Worm (Caenorhabditis elegans): ENCODE measurements around the gene W08F4.3.

The W08F4.3 gene

DNA sequence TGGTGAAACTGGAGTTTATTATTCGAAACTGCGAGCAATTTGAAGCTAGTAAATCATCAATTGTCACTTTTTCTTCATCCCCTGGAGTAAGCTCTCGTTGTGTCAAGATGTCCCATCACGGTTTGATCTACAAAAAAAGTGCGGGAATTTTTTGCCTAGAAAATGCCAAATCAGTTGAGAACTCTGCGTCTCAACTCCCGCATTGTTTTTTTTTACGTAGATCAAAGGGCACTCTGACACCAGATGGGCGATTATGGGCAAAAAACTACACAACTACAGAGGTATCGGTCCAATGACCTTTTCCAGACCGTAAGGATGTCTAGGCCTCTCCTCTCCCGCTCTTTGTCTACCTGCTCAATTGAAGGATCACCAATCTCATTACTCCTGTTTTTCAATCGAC lies 7.1 kb downstream of the W08F4.3 start, which contains the start of gene fbxb-34:
fbxb-34 (plus strand) TSS at position 301 of the 400 bp plus-strand sequence.
- no peak for TF ChIP-seq tag-97 (GFP tag; IDR thresholded peaks at IDR 0.05)
- no peak for TF ChIP-seq vab-7 (GFP tag; IDR thresholded peaks at IDR 0.05)

DNA sequence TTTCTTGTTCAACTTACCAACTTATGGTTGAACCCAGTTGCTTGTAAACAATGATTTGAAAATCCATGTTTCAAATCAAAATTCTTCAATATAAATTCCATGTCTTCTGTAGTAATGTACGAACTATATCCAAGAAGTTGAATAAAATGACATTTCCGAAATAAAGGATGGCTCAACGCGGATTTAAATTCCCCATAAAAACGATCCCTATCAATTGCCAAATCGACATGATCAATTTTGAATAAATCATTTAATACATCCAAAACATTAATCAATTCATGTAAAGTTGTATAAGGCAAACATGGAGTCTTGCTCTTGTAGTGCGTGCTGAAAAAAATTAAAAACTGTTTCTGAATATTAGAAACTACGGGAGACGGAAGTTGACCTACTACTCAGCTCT lies 10.7 kb downstream of the W08F4.3 start, which contains the start of gene W08F4.10:
W08F4.10 (minus strand) TSS at position 101 of the 400 bp plus-strand sequence.
- TF ChIP-seq daf-12 (tag; optimal IDR thresholded peaks at IDR 0.05) (no peak), nhr-111 (GFP tag; optimal IDR thresholded peaks at IDR 0.05) (no peak), rbr-2 (tag; optimal IDR thresholded peaks at IDR 0.05) (no peak), madf-5 (GFP tag; IDR thresholded peaks at IDR 0.05) (no peak), nhr-237 (tag; optimal IDR thresholded peaks at IDR 0.05) (no peak), pha-4 (GFP tag; IDR thresholded peaks at IDR 0.05) (no peak), pha-4 (tag; optimal IDR thresholded peaks at IDR 0.05) (no peak), nhr-28 (tag; optimal IDR thresholded peaks at IDR 0.05) (no peak), arid-1 (GFP tag; conservative IDR thresholded peaks at IDR 0.05) (no peak)

DNA sequence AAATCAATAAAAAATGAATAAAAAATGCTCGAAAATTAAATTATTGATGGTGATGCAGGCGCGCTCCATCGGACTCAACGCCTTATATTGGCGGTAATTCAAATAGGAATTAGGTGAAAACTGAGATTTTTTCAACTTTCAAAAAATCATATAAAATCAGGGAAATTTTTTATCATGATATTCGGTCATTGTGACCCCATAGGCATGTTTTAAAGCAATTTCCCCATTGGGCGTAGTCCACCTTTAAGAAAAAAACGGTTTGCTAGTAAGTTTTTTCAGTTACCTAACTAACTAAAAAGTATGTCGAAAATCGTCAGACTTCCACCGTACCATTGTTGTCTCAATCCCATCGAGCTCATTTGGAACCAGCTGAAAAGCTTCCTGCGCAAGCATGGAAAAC lies 12.8 kb downstream of the W08F4.3 start, which contains the start of gene W08F4.1:
W08F4.1 (plus strand) TSS at position 301 of the 400 bp plus-strand sequence.
- TF ChIP-seq lin-38 (GFP tag; IDR thresholded peaks at IDR 0.05), result peak; percentile 35; the same call in 1 of the 2 replicates

DNA sequence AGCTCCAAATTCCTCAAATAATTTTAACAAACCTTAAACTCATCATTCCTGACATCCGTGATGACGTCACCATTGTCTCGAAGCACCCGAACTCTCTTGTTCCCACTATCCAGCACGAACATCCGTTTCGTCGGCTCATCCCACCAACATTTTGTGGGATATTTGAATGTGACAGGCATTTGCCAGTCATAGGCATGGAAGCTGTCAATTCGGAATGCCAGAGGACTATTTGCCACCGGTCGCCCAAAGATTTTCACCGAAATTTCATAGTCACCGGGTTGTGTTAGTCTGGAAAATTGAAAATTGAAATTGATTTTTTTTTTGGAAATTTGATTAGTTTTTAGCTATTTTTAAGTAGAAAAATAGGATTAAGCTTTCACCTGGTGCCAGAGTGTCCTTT lies 16.3 kb downstream of the W08F4.3 start:
- TF ChIP-seq nhr-6 (tag; optimal IDR thresholded peaks at IDR 0.05) (no peak), aha-1 (tag) (peak; percentile 96), D1046.2 (GFP tag; IDR thresholded peaks at IDR 0.05) (0 out of 2 replicates have a peak, but pooled peaks have one; percentile 38), madf-9 (GFP tag; conservative IDR thresholded peaks at IDR 0.05) (no peak), unc-39 (tag; optimal IDR thresholded peaks at IDR 0.05) (no peak)

DNA sequence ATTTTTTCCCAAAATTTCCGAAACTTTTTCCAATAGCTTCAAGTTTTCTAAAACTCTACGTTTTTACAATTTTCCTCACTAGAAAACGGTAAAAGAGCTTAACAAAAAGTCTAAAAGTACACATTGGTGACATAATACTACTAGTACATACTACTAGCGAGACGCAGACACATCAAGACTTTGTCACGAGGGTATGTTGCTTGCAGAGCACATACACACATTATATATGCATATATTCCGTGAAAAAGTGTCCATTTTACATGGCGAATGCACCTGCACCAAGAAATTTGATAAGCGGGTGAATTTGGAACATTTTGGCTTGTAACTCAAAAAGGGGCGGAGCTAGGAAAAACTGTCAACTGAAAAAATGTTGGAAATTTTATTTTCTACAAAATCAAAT lies 20.9 kb downstream of the W08F4.3 start:
- peak; percentile 67 for TF ChIP-seq dve-1 (tag; optimal IDR thresholded peaks at IDR 0.05; ENCODE audit: insufficient read depth)
- no peak for TF ChIP-seq lir-3 (tag; optimal IDR thresholded peaks at IDR 0.05)
- peak; percentile 51 for TF ChIP-seq mes-2 (tag; optimal IDR thresholded peaks at IDR 0.05; ENCODE audit: poor library complexity, severe bottlenecking)
- TF ChIP-seq pha-4 (GFP tag; IDR thresholded peaks at IDR 0.05), result no peak
- peak; percentile 70 for TF ChIP-seq pha-4 (tag; optimal IDR thresholded peaks at IDR 0.05)
- peak; percentile 88 for TF ChIP-seq hlh-30 (tag; optimal IDR thresholded peaks at IDR 0.05; ENCODE audit: insufficient read depth)
- peak in 1 of 2 experiments; percentile 79 for TF ChIP-seq mdl-1 (tag; optimal IDR thresholded peaks at IDR 0.05)
- TF ChIP-seq hmg-1.1 (GFP tag; IDR thresholded peaks at IDR 0.05), result peak; percentile 17; the same call in 1 of the 2 replicates
- no peak for TF ChIP-seq tra-1 (GFP tag; IDR thresholded peaks at IDR 0.05)
- TF ChIP-seq hlh-11 (tag; optimal IDR thresholded peaks at IDR 0.05), result peak; percentile 21
- TF ChIP-seq lsy-2 (tag; optimal IDR thresholded peaks at IDR 0.05), result peak in 1 of 2 experiments; percentile 52
- peak; percentile 42 for TF ChIP-seq mep-1 (tag; optimal IDR thresholded peaks at IDR 0.05)
- no peak for TF ChIP-seq daf-12 (tag; optimal IDR thresholded peaks at IDR 0.05)

DNA sequence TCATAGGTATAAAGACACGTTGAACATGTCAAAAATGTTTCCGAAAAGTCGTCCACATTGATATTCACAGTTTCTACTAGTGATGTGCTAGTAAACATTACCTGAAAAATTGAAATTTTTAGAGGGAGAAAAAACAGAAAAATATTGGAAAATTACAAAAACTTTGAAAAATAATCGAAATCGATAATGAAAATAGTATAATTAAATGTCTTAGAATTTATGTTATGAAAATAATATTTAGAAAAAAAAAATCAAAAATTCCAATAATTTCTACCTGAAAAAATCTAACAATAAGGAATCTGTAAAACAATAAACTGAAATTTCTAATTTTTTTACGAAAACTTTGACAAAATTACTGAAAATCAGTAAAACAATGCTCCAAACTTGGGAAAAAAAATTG lies 21.6 kb downstream of the W08F4.3 start, which contains the start of gene nhl-3:
nhl-3 (minus strand) TSS at position 101 of the 400 bp plus-strand sequence.
- no peak for TF ChIP-seq nhr-76 (tag; optimal IDR thresholded peaks at IDR 0.05)
- TF ChIP-seq unc-39 (tag; optimal IDR thresholded peaks at IDR 0.05), result no peak
- no peak for TF ChIP-seq sdz-12 (GFP tag; optimal IDR thresholded peaks at IDR 0.05)

DNA sequence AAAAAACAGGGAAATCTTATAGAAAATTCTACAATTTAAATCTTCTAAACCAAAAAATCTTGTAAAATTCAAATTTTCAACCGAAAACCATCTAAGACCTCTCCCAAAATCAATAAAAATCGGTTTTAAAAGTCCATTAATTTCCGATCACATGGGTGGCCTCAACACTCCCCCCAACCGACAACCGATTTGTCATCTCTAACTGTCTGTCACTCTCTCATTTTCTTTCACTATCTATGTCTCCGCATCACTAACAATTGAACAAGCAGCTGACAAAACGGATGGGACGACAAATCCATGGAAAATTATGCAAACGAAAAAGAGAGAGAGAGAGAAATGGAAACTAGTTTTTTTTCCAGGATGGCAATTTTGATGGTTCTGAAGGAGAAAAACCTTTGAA lies 22.6 kb downstream of the W08F4.3 start:
- TF ChIP-seq lim-7 (GFP tag; IDR thresholded peaks at IDR 0.05) (no peak), lin-29 (GFP tag; IDR thresholded peaks at IDR 0.05) (no peak), daf-16 (GFP tag; optimal IDR thresholded peaks at IDR 0.05) (no peak), daf-16 (tag; optimal IDR thresholded peaks at IDR 0.05) (no peak), spr-1 (tag; optimal IDR thresholded peaks at IDR 0.05) (no peak), vab-7 (GFP tag; IDR thresholded peaks at IDR 0.05) (no peak), dpl-1 (GFP tag; optimal IDR thresholded peaks at IDR 0.05) (peak; percentile 19), nhr-76 (tag; optimal IDR thresholded peaks at IDR 0.05) (no peak), Y48G9A.11 (GFP tag; IDR thresholded peaks at IDR 0.05) (no peak), nhr-41 (GFP tag; IDR thresholded peaks at IDR 0.05) (no peak), nhr-102 (tag; optimal IDR thresholded peaks at IDR 0.05) (no peak), set-16 (GFP tag; IDR thresholded peaks at IDR 0.05) (no peak), ztf-11 (tag; optimal IDR thresholded peaks at IDR 0.05) (no peak), T20F7.1 (GFP tag; optimal IDR thresholded peaks at IDR 0.05) (no peak)
